Fruit fly (Drosophila melanogaster) whole organism, embryonic: Measurements from ENCODE around the gene CG7579.

Experiments used
- CG12071 ChIP-seq: fragments of 200-800 bp; sonication (Bioruptor generic); optimal IDR thresholded peaks from 3 replicates; lab custom pipeline; 2018; ENCODE audit warnings: missing biosample characterization, mild to moderate bottlenecking, missing genetic modification characterization
- CG13287 ChIP-seq: fragments of 200-800 bp; sonication (Bioruptor generic); IDR thresholded peaks from 2 replicates; pipeline ENCODE4 v1.3.6; 2022; ENCODE audit warnings: missing biosample characterization, missing genetic modification characterization; ENCODE audit not compliant: partially characterized antibody
- CG14667 ChIP-seq: fragments of 200-800 bp; sonication (Bioruptor generic); IDR thresholded peaks from 2 replicates; pipeline ENCODE4 v1.3.6; 2022; ENCODE audit warnings: missing biosample characterization, missing genetic modification characterization
- CG15073 ChIP-seq: fragments of 200-800 bp; sonication (Bioruptor generic); optimal IDR thresholded peaks from 2 replicates; lab custom pipeline; 2016; ENCODE audit warnings: missing biosample characterization, missing genetic modification characterization
- CG15601 ChIP-seq: fragments of 200-800 bp; sonication (Bioruptor generic); optimal IDR thresholded peaks from 3 replicates; lab custom pipeline; 2019; ENCODE audit warnings: missing biosample characterization, mild to moderate bottlenecking, missing genetic modification characterization, moderate library complexity
- CG1647 ChIP-seq: fragments of 200-800 bp; sonication (Bioruptor generic); optimal IDR thresholded peaks from 3 replicates; lab custom pipeline; 2016; ENCODE audit warnings: missing biosample characterization, missing genetic modification characterization
- CG18262 ChIP-seq: fragments of 200-800 bp; optimal IDR thresholded peaks from 3 replicates; lab custom pipeline; 2019; ENCODE audit warnings: missing biosample characterization, mild to moderate bottlenecking, missing genetic modification characterization, moderate library complexity
- CG31388 ChIP-seq: fragments of 200-800 bp; sonication (Bioruptor generic); optimal IDR thresholded peaks from 2 replicates; lab custom pipeline; 2016; ENCODE audit warnings: missing biosample characterization, missing genetic modification characterization
- CG33557 ChIP-seq: fragments of 200-800 bp; sonication (Bioruptor generic); optimal IDR thresholded peaks from 2 replicates; lab custom pipeline; 2019; ENCODE audit warnings: missing biosample characterization, mild to moderate bottlenecking, missing genetic modification characterization, moderate library complexity
- CG42726 ChIP-seq: fragments of 200-800 bp; sonication (Bioruptor generic); IDR thresholded peaks from 2 replicates; pipeline ENCODE4 v1.3.6; 2022; ENCODE audit warnings: missing biosample characterization, missing genetic modification characterization; ENCODE audit not compliant: partially characterized antibody
- CG6683 ChIP-seq: fragments of 200-800 bp; sonication (Bioruptor generic); optimal IDR thresholded peaks from 2 replicates; lab custom pipeline; 2017; ENCODE audit warnings: missing biosample characterization, mild to moderate bottlenecking, missing genetic modification characterization, missing genetic modification reagents
- CG6765 ChIP-seq: fragments of 200-800 bp; sonication (Bioruptor generic); optimal IDR thresholded peaks from 3 replicates; lab custom pipeline; 2017; ENCODE audit warnings: missing biosample characterization, mild to moderate bottlenecking, missing genetic modification characterization
- CG7357 ChIP-seq: fragments of 200-800 bp; sonication (Bioruptor generic); IDR thresholded peaks from 3 replicates; pipeline ENCODE4 v1.3.6; 2022; ENCODE audit warnings: missing biosample characterization, missing genetic modification characterization
- CG8290 ChIP-seq, 3 experiments: fragments of 200-800 bp; sonication (Bioruptor generic); optimal IDR thresholded peaks; 2 replicates each; lab custom pipeline; 2016 to 2019; ENCODE audit warnings: missing biosample characterization in 3 of 3, missing genetic modification characterization in 3 of 3, mild to moderate bottlenecking in 2 of 3, moderate library complexity in 1 of 3
- Deaf1 ChIP-seq: fragments of 200-800 bp; optimal IDR thresholded peaks from 3 replicates; lab custom pipeline; 2019; ENCODE audit warnings: missing biosample characterization, mild to moderate bottlenecking, missing genetic modification characterization, moderate library complexity
- E2f2 ChIP-seq: fragments of 200-800 bp; sonication (Bioruptor generic); IDR thresholded peaks from 2 replicates; pipeline ENCODE4 v1.3.6; 2022; ENCODE audit warnings: missing biosample characterization, missing genetic modification characterization
- ERR ChIP-seq: fragments of 200-800 bp; sonication (Bioruptor generic); optimal IDR thresholded peaks from 2 replicates; lab custom pipeline; 2016; ENCODE audit warnings: missing biosample characterization, missing genetic modification characterization
- HLHmδ ChIP-seq: fragments of 200-800 bp; sonication (Bioruptor generic); optimal IDR thresholded peaks from 2 replicates; lab custom pipeline; 2018; ENCODE audit warnings: missing biosample characterization, mild to moderate bottlenecking, missing genetic modification characterization, moderate library complexity
- Hmx ChIP-seq: fragments of 200-800 bp; sonication (Bioruptor generic); optimal IDR thresholded peaks from 2 replicates; lab custom pipeline; 2016; ENCODE audit warnings: missing biosample characterization, missing genetic modification characterization
- Meics ChIP-seq: fragments of 200-800 bp; sonication (Bioruptor generic); optimal IDR thresholded peaks from 2 replicates; lab custom pipeline; 2017; ENCODE audit warnings: missing biosample characterization, mild to moderate bottlenecking, missing genetic modification characterization
- Myb ChIP-seq: fragments of 200-800 bp; sonication (Bioruptor generic); optimal IDR thresholded peaks from 2 replicates; lab custom pipeline; 2016; ENCODE audit warnings: missing biosample characterization, missing genetic modification characterization
- NC2α ChIP-seq: fragments of 200-800 bp; sonication (Bioruptor generic); optimal IDR thresholded peaks from 2 replicates; lab custom pipeline; 2016; ENCODE audit warnings: missing biosample characterization, missing genetic modification characterization
- Ravus ChIP-seq: fragments of 200-800 bp; sonication (Bioruptor generic); IDR thresholded peaks from 2 replicates; pipeline ENCODE4 v1.3.6; 2022; ENCODE audit warnings: missing biosample characterization, missing genetic modification characterization
- Scr ChIP-seq: fragments of 200-800 bp; sonication (Bioruptor generic); IDR thresholded peaks from 2 replicates; pipeline ENCODE4 v1.3.6; 2022; ENCODE audit warnings: missing biosample characterization, missing genetic modification characterization; ENCODE audit not compliant: partially characterized antibody
- Spps ChIP-seq: fragments of 200-800 bp; sonication (Bioruptor generic); optimal IDR thresholded peaks from 2 replicates; lab custom pipeline; 2018; ENCODE audit warnings: missing biosample characterization, mild to moderate bottlenecking, missing genetic modification characterization
- Stat92E ChIP-seq, 3 experiments: fragments of >200 bp in 2 of 3; fragments of 200-800 bp in 1 of 3; sonication (Bioruptor generic) in 1 of 3; optimal IDR thresholded peaks; 2 replicates each; lab custom pipeline; 2017 to 2019; ENCODE audit warnings: missing biosample characterization in 3 of 3, missing genetic modification characterization in 3 of 3, mild to moderate bottlenecking in 1 of 3, moderate library complexity in 1 of 3
- Trl ChIP-seq, 3 experiments: fragments of >200 bp in 2 of 3; fragments of 200-800 bp in 1 of 3; sonication (Bioruptor generic) in 1 of 3; optimal IDR thresholded peaks; 2 replicates in 1 of 3; 3 replicates in 2 of 3; lab custom pipeline; 2016 to 2017; ENCODE audit warnings: missing biosample characterization in 1 of 3, missing genetic modification characterization in 1 of 3
- Vsx1 ChIP-seq: fragments of 200-800 bp; sonication (Bioruptor generic); optimal IDR thresholded peaks from 2 replicates; lab custom pipeline; 2017; ENCODE audit warnings: missing biosample characterization, mild to moderate bottlenecking, missing genetic modification characterization, missing genetic modification reagents
- amos ChIP-seq: fragments of 200-800 bp; sonication (Bioruptor generic); IDR thresholded peaks from 2 replicates; pipeline ENCODE4 v1.3.6; 2022; ENCODE audit warnings: missing biosample characterization, missing genetic modification characterization; ENCODE audit not compliant: partially characterized antibody
- ato ChIP-seq: fragments of 200-800 bp; sonication (Bioruptor generic); IDR thresholded peaks from 2 replicates; pipeline ENCODE4 v1.3.6; 2022; ENCODE audit warnings: missing biosample characterization, missing genetic modification characterization; ENCODE audit not compliant: partially characterized antibody
- bab2 ChIP-seq: fragments of 200-800 bp; sonication (Bioruptor generic); optimal IDR thresholded peaks from 2 replicates; lab custom pipeline; 2016; ENCODE audit warnings: missing biosample characterization, missing genetic modification characterization
- cg ChIP-seq: fragments of 200-800 bp; sonication (Bioruptor generic); optimal IDR thresholded peaks from 3 replicates; lab custom pipeline; 2019; ENCODE audit warnings: missing biosample characterization, mild to moderate bottlenecking, missing genetic modification characterization, moderate library complexity
- chif ChIP-seq, 2 experiments: fragments of 200-800 bp; sonication (Bioruptor generic); optimal IDR thresholded peaks; 3 replicates each; lab custom pipeline; 2016; ENCODE audit warnings: missing biosample characterization in 2 of 2, missing genetic modification characterization in 2 of 2
- crol ChIP-seq: fragments of 200-800 bp; sonication (Bioruptor generic); IDR thresholded peaks from 2 replicates; pipeline ENCODE4 v1.3.6; 2022; ENCODE audit warnings: missing biosample characterization, missing genetic modification characterization
- fd96Cb ChIP-seq: fragments of 200-800 bp; sonication (Bioruptor generic); optimal IDR thresholded peaks from 2 replicates; lab custom pipeline; 2018; ENCODE audit warnings: missing biosample characterization, mild to moderate bottlenecking, missing genetic modification characterization, moderate library complexity
- insv ChIP-seq, 2 experiments: fragments of 200-800 bp; sonication (Bioruptor generic); optimal IDR thresholded peaks; 3 replicates each; lab custom pipeline; 2016 to 2018; ENCODE audit warnings: missing biosample characterization in 2 of 2, missing genetic modification characterization in 2 of 2
- kni ChIP-seq: fragments of 200-800 bp; sonication (Bioruptor generic); optimal IDR thresholded peaks from 3 replicates; lab custom pipeline; 2017; ENCODE audit warnings: mild to moderate bottlenecking, missing biosample characterization, missing genetic modification reagents, missing genetic modification characterization
- luna ChIP-seq: fragments of 200-800 bp; sonication (Bioruptor generic); optimal IDR thresholded peaks from 2 replicates; lab custom pipeline; 2016; ENCODE audit warnings: missing biosample characterization, missing genetic modification characterization
- nau ChIP-seq: fragments of 200-800 bp; sonication (Bioruptor generic); optimal IDR thresholded peaks from 3 replicates; lab custom pipeline; 2017; ENCODE audit warnings: missing biosample characterization, mild to moderate bottlenecking, missing genetic modification characterization, missing genetic modification reagents
- pum ChIP-seq: fragments of 200-800 bp; sonication (Bioruptor generic); optimal IDR thresholded peaks from 2 replicates; lab custom pipeline; 2016; ENCODE audit warnings: missing biosample characterization, missing genetic modification characterization
- run ChIP-seq: fragments of 200-800 bp; sonication (Bioruptor generic); optimal IDR thresholded peaks from 3 replicates; lab custom pipeline; 2018; ENCODE audit warnings: missing biosample characterization, mild to moderate bottlenecking, missing genetic modification characterization
- sna ChIP-seq: fragments of 200-800 bp; sonication (Bioruptor generic); IDR thresholded peaks from 2 replicates; pipeline ENCODE4 v1.3.6; 2022; ENCODE audit warnings: missing biosample characterization, missing genetic modification characterization; ENCODE audit not compliant: partially characterized antibody
- tll ChIP-seq, 2 experiments: fragments of 200-800 bp in 1 of 2; fragments of >200 bp in 1 of 2; sonication (Bioruptor generic) in 1 of 2; optimal IDR thresholded peaks; 2 replicates each; lab custom pipeline; 2017 to 2019; ENCODE audit warnings: missing biosample characterization in 2 of 2, missing genetic modification characterization in 2 of 2, mild to moderate bottlenecking in 1 of 2, moderate library complexity in 1 of 2
- tx ChIP-seq: fragments of 200-800 bp; sonication (Bioruptor generic); optimal IDR thresholded peaks from 2 replicates; lab custom pipeline; 2016; ENCODE audit warnings: missing biosample characterization, missing genetic modification characterization
- zen2 ChIP-seq: fragments of 200-800 bp; sonication (Bioruptor generic); IDR thresholded peaks from 3 replicates; pipeline ENCODE4 v1.3.6; 2022; ENCODE audit warnings: missing biosample characterization, missing genetic modification characterization; ENCODE audit not compliant: partially characterized antibody
- zfh1 ChIP-seq: fragments of 200-800 bp; sonication (Bioruptor generic); IDR thresholded peaks from 3 replicates; pipeline ENCODE4 v1.3.6; 2022; ENCODE audit warnings: missing biosample characterization, missing genetic modification characterization

The CG7579 gene

DNA sequence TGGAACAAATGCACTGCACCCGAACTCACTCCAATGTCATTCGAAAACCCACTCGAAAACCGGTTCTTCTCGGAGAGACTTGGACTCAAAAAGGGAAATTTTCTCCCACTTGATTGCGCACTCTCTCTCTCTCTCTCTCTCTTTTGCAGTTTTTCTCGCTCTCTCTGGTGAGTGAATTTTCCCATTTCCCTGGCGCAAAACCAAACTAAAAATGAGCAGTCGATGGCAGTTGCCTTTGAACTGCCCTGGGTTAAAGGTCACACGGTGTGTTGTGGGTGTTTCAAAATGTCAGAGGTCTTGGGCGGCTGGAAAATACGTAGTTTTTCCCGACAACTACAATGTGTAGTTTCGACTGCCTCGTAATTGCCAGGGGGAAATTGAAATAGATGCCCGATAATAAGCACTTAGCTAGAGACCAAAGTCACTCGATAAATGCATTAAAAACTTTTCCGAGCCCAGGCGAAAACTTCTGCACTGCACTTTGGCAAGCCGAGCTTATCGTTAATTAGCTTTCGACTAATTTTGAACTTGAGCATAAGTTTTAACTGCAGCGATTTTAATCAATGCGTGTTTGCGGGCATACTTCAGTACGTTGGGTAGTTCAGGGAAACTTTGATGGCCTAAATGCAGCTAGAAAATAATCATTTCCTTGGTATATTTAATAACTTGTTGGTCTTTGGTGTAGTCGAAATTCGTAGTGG, 46.2 kb upstream of the CG7579 start (continued):
- TF ChIP-seq luna (GFP tag; lab: Kevin White, UChicago), result no peak
- TF ChIP-seq Myb (GFP tag; lab: Kevin White, UChicago), result no peak
- peak; percentile 60; the same call in 1 of the 2 replicates for TF ChIP-seq sna (GFP tag; lab: Robert Waterston, UW)
- TF ChIP-seq bab2 (GFP tag; lab: Kevin White, UChicago), result no peak
- TF ChIP-seq CG13287 (GFP tag; lab: Robert Waterston, UW), result peak; percentile 63
- TF ChIP-seq insv (GFP tag; optimal IDR thresholded peaks at IDR 0.05; lab: Kevin White, UChicago), result no peak
- peak; percentile 85; the same call in 2 of the 3 replicates for TF ChIP-seq zen2
- TF ChIP-seq Deaf1 (tag; lab: Kevin White, UChicago), result peak; percentile 66
- no peak for TF ChIP-seq tx
- peak; percentile 41 for TF ChIP-seq kni (GFP tag; lab: Kevin White, UChicago)
- TF ChIP-seq ato, result peak; percentile 24; the same call in 1 of the 2 replicates
- no peak for TF ChIP-seq NC2α (GFP tag; lab: Kevin White, UChicago)
- no peak for TF ChIP-seq ERR (GFP tag; lab: Kevin White, UChicago)
- no peak for TF ChIP-seq Meics
- TF ChIP-seq zfh1, result peak; percentile 11; the same call in 1 of the 3 replicates
- no peak for TF ChIP-seq CG14667
- TF ChIP-seq E2f2 (GFP tag; lab: Robert Waterston, UW), result 0 out of 2 replicates have a peak, but pooled peaks have one; percentile 15
- TF ChIP-seq nau, result no peak
- TF ChIP-seq CG12071 (GFP tag; lab: Kevin White, UChicago), result peak; percentile 5
- TF ChIP-seq cg (GFP tag; lab: Kevin White, UChicago), result no peak
- TF ChIP-seq Ravus (GFP tag; lab: Robert Waterston, UW), result no peak
- TF ChIP-seq CG15601 (tag; lab: Kevin White, UChicago), result peak; percentile 22
- TF ChIP-seq Stat92E (GFP tag; optimal IDR thresholded peaks at IDR 0.05; lab: Kevin White, UChicago), result peak in 1 of 3 experiments; percentile 69
- no peak for TF ChIP-seq CG8290 (GFP tag; optimal IDR thresholded peaks at IDR 0.05; lab: Kevin White, UChicago)
- peak in 1 of 2 experiments; percentile 49 for TF ChIP-seq CG8290 (tag; optimal IDR thresholded peaks at IDR 0.05; lab: Kevin White, UChicago)
- TF ChIP-seq Scr (GFP tag; lab: Robert Waterston, UW), result peak; percentile 53
- no peak for TF ChIP-seq CG15073
- no peak for TF ChIP-seq run (tag; lab: Kevin White, UChicago)
- TF ChIP-seq CG42726, result peak; percentile 63; the same call in 1 of the 2 replicates
- TF ChIP-seq amos (GFP tag; lab: Robert Waterston, UW), result peak; percentile 47; the same call in 1 of the 2 replicates
- no peak for TF ChIP-seq Hmx (GFP tag; lab: Kevin White, UChicago)
- TF ChIP-seq Trl (optimal IDR thresholded peaks at IDR 0.05; lab: Kevin White, UChicago), result peak; percentile 99
- TF ChIP-seq Trl (GFP tag; optimal IDR thresholded peaks at IDR 0.05; lab: Kevin White, UChicago), result peak; percentile 76
- peak in 1 of 2 experiments; percentile 17 for TF ChIP-seq tll (GFP tag; optimal IDR thresholded peaks at IDR 0.05; lab: Kevin White, UChicago)
- TF ChIP-seq CG31388 (GFP tag; lab: Kevin White, UChicago), result no peak
- TF ChIP-seq Vsx1 (GFP tag; lab: Kevin White, UChicago), result peak; percentile 63
- no peak for TF ChIP-seq pum (GFP tag; lab: Kevin White, UChicago)
- no peak for TF ChIP-seq fd96Cb (tag; lab: Kevin White, UChicago)
- peak; percentile 18 for TF ChIP-seq CG18262 (tag; lab: Kevin White, UChicago)
- TF ChIP-seq CG1647 (GFP tag; lab: Kevin White, UChicago), result no peak
- no peak for TF ChIP-seq CG7357 (GFP tag; lab: Robert Waterston, UW)
- peak in 1 of 2 experiments; percentile 29 for TF ChIP-seq chif (GFP tag; optimal IDR thresholded peaks at IDR 0.05; lab: Kevin White, UChicago)
- TF ChIP-seq HLHmδ (GFP tag; lab: Kevin White, UChicago), result peak; percentile 64
- TF ChIP-seq CG6683 (GFP tag; lab: Kevin White, UChicago), result no peak
- TF ChIP-seq CG33557 (GFP tag; lab: Kevin White, UChicago), result peak; percentile 41
- TF ChIP-seq Spps (tag; lab: Kevin White, UChicago), result no peak
- TF ChIP-seq CG6765 (GFP tag; lab: Kevin White, UChicago), result no peak
- TF ChIP-seq crol (GFP tag; lab: Robert Waterston, UW), result no peak
